Fruit fly (Drosophila melanogaster) whole organism: Measurements from ENCODE around the gene Taf13.

ENCODE experiments used
- CG8478 ChIP-seq: fragments of >200 bp; optimal IDR thresholded peaks from 2 replicates; lab custom pipeline; 2018; ENCODE audit warnings: inconsistent platforms
- Dll ChIP-seq: fragments of >200 bp; optimal IDR thresholded peaks from 2 replicates; lab custom pipeline; 2017
- EcR ChIP-seq, 2 experiments: fragments of >200 bp; optimal IDR thresholded peaks; 2 replicates each; lab custom pipeline; 2017; ENCODE audit warnings: missing biosample characterization in 2 of 2, missing genetic modification characterization in 2 of 2, missing genetic modification reagents in 2 of 2
- pan ChIP-seq: fragments of >200 bp; optimal IDR thresholded peaks from 2 replicates; lab custom pipeline; 2017
- psq ChIP-seq: fragments of >200 bp; optimal IDR thresholded peaks from 2 replicates; lab custom pipeline; 2017
- usp ChIP-seq: fragments of >200 bp; optimal IDR thresholded peaks from 2 replicates; lab custom pipeline; 2017; ENCODE audit warnings: missing biosample characterization, missing genetic modification characterization, mixed read lengths

Gene Taf13

DNA sequence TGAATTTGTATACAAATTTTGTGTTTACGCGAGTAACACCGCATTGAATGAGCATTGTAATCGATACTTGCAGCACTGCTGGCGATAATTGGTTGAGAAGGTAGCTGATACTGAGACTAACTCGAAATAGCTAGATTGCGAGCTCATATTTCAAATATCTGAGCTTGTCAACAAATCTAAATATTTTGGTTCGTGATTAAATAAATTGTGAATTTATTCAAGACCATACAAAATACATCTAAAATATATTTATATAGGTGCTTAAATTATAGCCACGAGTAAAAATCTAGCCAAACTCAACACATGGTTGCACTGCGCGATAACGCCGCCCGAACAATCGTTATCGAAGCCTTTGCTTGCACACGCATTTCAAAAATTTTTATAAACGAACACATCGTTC, at the start of gene Taf13, which contains the start of gene nesd:
TSS of gene Taf13 (minus strand) at position 56 of the 400 bp plus-strand sequence.
TSS of gene nesd (plus strand) at position 179 of the 400 bp plus-strand sequence.
- no peak for TF ChIP-seq pan
- no peak for TF ChIP-seq CG8478 (lab: Kevin White, UChicago)
- TF ChIP-seq EcR (GFP tag; optimal IDR thresholded peaks at IDR 0.05; lab: Kevin White, UChicago) = no peak
- no peak for TF ChIP-seq psq (lab: Kevin White, UChicago)
- TF ChIP-seq usp (GFP tag; lab: Kevin White, UChicago) = no peak
- no peak for TF ChIP-seq Dll

DNA sequence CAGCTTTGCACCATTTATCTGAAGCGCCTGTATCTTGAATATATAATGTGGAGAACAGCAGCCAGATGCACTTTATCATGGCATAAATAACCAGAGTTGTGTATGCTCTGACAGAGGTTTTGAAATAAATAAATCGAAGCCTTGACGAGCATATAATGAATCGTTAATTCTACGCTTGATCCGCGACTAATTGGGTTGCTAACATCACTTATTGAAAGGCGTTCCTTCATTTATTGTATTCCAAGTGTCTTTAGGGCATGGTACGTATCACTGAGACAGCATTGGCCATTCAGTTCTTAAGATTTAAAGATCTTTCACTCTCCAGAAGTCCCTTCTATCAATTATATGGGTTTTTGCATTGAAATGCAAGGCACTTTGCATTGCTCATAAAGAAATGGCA, 41.2 kb upstream of the Taf13 start, which contains the start of gene CG10651:
TSS of gene CG10651 (minus strand) at position 101 of the 400 bp plus-strand sequence.
- TF ChIP-seq pan = no peak
- TF ChIP-seq usp (GFP tag; lab: Kevin White, UChicago) = no peak
- TF ChIP-seq Dll = no peak
- TF ChIP-seq EcR (GFP tag; optimal IDR thresholded peaks at IDR 0.05; lab: Kevin White, UChicago) = no peak

DNA sequence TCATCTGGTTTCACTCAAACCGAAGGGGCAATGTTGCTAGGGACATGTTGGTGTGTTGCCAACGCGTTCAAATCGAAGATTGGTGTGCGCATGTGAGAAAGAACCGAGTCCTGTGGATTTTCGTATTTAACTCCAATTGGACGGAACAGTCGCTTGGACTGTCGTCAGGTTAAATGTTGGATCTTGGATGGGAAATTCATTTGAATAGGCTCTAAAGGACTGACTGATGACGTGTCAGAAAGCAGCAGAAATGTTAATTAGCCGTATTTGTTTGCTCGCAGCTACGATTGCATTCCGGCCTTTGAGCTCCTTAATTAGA, 27.5 kb upstream of the Taf13 start:
- TF ChIP-seq CG8478 (lab: Kevin White, UChicago) = no peak
- no peak for TF ChIP-seq usp (GFP tag; lab: Kevin White, UChicago)
- no peak for TF ChIP-seq psq (lab: Kevin White, UChicago)
- no peak for TF ChIP-seq EcR (GFP tag; optimal IDR thresholded peaks at IDR 0.05; lab: Kevin White, UChicago)
- no peak for TF ChIP-seq Dll
- TF ChIP-seq pan = no peak

DNA sequence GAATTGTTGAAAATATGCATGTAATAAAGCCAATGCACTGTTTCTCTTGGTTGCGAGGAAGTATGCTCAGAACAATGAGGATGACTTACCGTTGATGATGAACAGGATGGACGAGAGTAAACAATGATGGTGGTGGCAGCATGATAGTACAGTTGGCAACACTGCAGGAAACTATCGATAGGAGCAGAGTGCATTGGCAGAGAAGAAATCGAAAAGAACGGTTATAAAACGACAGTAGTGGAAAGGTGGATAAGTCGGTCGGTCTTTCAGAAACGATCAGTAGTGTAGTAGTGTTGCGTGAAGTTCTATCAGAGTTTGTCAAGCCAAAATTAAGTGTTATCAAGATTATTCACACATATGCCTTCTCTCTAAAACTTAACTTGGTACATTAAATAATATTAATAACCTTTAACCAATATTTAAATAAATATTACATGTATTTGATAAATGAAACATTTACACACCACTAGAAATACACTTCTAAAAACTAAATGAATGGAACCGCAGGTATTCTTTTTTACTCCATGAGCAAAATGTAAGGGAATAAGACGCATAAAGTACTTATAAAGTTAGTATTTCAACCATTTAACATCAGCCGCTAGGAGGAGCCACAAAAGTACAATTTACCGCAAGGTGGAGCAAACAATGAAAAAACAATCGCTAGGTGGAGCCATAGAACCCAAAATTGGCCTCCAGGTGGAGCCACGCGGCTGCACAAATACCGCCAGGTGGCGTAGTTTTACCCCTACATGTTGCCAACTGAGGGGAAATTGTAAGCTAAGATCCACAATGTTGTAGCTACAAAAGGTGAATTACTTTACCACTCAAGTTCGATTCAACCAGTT, 27.0 kb upstream of the Taf13 start:
- TF ChIP-seq usp (GFP tag; lab: Kevin White, UChicago) = no peak
- no peak for TF ChIP-seq Dll
- no peak for TF ChIP-seq pan
- TF ChIP-seq CG8478 (lab: Kevin White, UChicago) = no peak
- TF ChIP-seq EcR (GFP tag; optimal IDR thresholded peaks at IDR 0.05; lab: Kevin White, UChicago) = no peak
- no peak for TF ChIP-seq psq (lab: Kevin White, UChicago)

DNA sequence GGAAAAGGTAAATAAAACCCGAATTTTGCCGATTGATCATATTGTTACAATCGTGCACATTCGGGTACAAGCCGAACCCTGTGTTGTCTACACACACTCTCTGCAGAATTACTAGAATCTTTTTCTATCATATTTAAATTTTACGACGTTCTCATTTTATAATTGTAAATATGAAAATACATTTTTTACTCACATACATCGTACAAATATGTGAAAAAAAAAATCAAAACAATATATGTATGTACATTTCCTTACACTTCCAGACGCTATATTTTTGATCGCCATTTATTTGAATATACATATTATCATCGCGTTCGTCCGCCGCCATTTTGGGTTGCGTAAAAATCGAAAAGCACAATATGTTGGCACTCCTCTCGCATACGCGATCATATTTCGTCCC, 24.1 kb upstream of the Taf13 start:
- TF ChIP-seq pan (no peak), usp (GFP tag; lab: Kevin White, UChicago) (no peak), Dll (no peak), CG8478 (lab: Kevin White, UChicago) (no peak), EcR (GFP tag; optimal IDR thresholded peaks at IDR 0.05; lab: Kevin White, UChicago) (no peak), psq (lab: Kevin White, UChicago) (no peak)

DNA sequence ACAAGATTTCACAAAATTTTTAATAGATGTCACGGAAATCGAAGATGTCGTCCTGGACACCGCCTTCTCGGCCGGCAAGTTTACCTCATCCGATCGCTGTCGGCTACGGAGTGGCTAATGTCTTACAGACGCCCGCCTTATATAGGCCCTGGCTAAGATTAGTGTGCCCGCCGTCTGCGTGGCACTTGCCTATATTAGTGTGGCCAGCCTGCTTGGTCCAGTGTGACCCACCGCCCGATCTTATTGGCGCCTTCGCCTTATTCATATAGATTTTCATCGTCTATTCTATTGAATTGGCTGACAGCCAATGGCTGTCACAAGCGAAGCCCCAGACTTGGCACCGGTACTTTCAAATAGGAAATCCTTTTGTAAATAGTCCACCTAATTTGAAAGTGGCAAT, 22.2 kb upstream of the Taf13 start:
- no peak for TF ChIP-seq pan
- TF ChIP-seq Dll = no peak
- TF ChIP-seq CG8478 (lab: Kevin White, UChicago) = no peak
- TF ChIP-seq psq (lab: Kevin White, UChicago) = no peak

DNA sequence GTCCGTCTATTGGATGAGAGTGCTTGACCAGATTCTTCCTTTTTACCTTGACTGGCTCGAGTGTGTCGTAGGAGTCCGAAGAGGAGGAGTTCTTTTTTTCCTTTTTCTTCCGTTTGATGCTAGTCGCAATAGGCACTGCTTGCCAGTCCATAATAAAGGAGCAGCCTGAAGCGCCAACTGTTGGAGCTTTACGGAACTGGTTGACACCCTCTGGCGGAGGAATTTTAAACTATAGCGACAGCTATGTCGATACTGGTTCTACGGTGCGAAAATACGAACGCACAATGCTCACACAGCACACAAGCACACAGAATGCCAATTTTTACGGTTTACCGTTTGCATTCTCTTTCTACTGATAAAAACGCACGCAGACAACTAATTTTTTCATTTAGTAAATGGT, 12.9 kb upstream of the Taf13 start:
- no peak for TF ChIP-seq pan
- TF ChIP-seq psq (lab: Kevin White, UChicago) = no peak
- TF ChIP-seq usp (GFP tag; lab: Kevin White, UChicago) = no peak
- TF ChIP-seq CG8478 (lab: Kevin White, UChicago) = no peak
- no peak for TF ChIP-seq Dll
- no peak for TF ChIP-seq EcR (GFP tag; optimal IDR thresholded peaks at IDR 0.05; lab: Kevin White, UChicago)

DNA sequence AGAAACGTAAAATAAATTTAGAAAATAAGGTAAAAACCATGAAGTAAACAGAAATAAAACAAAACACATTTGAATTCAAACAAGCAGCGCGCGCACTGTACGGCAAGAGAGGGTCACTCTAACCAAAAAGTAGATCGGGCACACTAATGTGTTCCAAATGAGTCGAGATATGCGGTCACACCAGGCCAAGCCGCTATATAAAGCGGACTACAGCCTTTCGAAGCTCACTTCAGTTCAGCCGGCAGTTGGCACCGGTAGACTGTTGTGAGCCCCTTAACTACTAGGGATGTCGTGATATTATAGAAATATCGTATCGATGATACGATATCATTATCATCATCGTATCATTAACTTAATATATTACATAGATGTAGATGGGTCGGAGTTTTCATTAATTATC, 10.9 kb upstream of the Taf13 start:
- TF ChIP-seq usp (GFP tag; lab: Kevin White, UChicago) (no peak), EcR (GFP tag; optimal IDR thresholded peaks at IDR 0.05; lab: Kevin White, UChicago) (no peak)

DNA sequence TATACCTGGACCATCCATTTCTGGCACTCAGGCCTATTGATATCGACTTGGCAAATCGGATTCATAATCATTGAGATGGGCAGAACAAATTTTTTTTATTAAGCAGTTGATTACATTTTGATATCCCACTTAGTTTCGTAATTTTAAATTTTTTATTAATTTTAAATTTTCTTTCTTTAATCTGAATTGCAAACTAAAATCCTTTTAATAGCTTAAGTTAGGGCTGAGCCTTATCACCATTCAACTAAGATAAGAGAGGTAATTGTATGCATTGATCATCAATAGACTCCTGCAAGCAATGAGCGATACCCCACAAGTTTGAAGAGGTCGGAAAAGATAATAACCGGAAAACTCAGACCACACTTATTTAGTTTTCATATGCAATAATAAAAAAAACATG, 10.4 kb upstream of the Taf13 start, which contains the start of gene CG13970:
TSS of gene CG13970 (minus strand) at position 101 of the 400 bp plus-strand sequence.
- TF ChIP-seq usp (GFP tag; lab: Kevin White, UChicago) (no peak), pan (no peak), Dll (no peak), CG8478 (lab: Kevin White, UChicago) (no peak), psq (lab: Kevin White, UChicago) (no peak), EcR (GFP tag; optimal IDR thresholded peaks at IDR 0.05; lab: Kevin White, UChicago) (no peak)

DNA sequence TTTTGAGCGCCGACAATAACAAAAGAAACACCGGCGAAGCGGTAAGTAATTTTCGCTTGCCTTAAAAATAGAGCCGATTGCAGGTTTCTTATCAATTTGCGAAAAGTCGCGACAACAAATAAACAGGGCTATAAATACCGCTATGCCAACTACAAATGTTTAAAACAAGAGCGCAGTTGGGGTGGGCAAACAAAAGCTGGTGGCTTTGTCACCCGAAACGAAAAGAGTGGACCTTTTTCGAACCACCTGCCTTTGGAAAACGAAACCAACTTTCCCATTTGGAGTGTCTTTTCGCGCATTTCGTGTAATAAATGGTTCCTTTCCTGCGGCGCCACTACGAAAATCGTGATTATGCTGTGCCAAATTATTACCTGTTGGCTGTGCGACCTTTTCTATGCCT, 4.5 kb upstream of the Taf13 start:
- TF ChIP-seq pan = no peak

DNA sequence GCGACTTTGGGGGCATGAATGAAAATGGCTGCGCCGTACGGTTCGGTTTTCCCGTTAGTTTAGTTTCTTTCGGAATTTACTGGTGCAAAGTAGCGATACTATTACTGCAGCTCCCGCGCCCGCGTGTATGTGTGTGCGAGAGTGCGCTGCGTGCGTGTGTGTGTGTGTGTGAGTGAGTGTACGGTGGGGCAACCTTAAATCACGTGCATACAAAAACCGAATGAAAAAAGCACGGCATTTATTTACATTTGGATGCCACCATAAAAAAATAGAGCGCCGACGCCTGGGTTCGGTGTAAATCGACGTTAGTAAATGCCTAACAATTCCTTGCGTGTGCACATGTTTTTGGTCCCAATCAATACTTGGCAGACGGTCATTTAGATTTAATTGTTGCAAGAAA, 4.1 kb upstream of the Taf13 start:
- TF ChIP-seq Dll = no peak
- no peak for TF ChIP-seq EcR (GFP tag; optimal IDR thresholded peaks at IDR 0.05; lab: Kevin White, UChicago)
- no peak for TF ChIP-seq psq (lab: Kevin White, UChicago)
- no peak for TF ChIP-seq pan
- TF ChIP-seq CG8478 (lab: Kevin White, UChicago) = no peak
- no peak for TF ChIP-seq usp (GFP tag; lab: Kevin White, UChicago)

DNA sequence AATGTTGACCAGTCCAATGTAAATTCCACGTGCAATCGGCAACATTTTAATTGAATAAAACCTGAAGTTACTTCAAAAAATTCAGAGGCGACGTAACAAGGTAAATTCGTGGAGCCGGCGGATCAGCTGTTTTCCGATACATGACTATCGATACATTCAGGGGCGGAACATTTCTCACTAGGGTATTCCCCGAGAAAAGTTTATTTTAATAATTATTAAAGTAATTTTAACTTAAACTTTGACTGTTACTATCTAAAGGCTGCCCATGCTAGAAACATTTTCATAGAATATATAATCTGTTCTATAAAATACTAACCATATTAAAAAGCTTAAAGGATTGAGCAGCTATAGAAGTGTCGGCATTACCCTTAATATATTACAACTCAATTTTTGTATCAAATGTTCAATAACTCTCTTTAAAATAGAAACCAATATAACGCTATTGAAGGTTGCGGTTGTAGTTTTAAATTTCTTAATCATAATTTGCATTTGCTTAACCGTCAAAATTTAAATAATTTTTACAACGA, 3.5 kb upstream of the Taf13 start, which contains the start of the genes mRpS18B and Kua:
TSS of gene mRpS18B (minus strand) at position 149 of the 527 bp plus-strand sequence.
TSS of gene Kua (plus strand) at position 477 of the 527 bp plus-strand sequence.
- TF ChIP-seq EcR (GFP tag; optimal IDR thresholded peaks at IDR 0.05; lab: Kevin White, UChicago) (no peak), usp (GFP tag; lab: Kevin White, UChicago) (no peak), psq (lab: Kevin White, UChicago) (no peak), pan (no peak), Dll (no peak), CG8478 (lab: Kevin White, UChicago) (no peak)
